Fruit fly (Drosophila melanogaster) whole organism, embryonic: ENCODE data around the gene rdhB.

Source experiments
- Bdp1 ChIP-seq: fragments of 200-800 bp; sonication (Bioruptor generic); optimal IDR thresholded peaks from 3 replicates; lab custom pipeline; 2016; ENCODE audit warnings: missing biosample characterization, missing genetic modification characterization
- CG11723 ChIP-seq: fragments of 200-800 bp; sonication (Bioruptor generic); optimal IDR thresholded peaks from 2 replicates; lab custom pipeline; 2017; ENCODE audit warnings: missing biosample characterization, mild to moderate bottlenecking, missing genetic modification characterization
- CG12219 ChIP-seq: fragments of 200-800 bp; sonication (Bioruptor generic); optimal IDR thresholded peaks from 3 replicates; lab custom pipeline; 2018; ENCODE audit warnings: missing biosample characterization, mild to moderate bottlenecking, missing genetic modification characterization
- CG12769 ChIP-seq: fragments of 200-800 bp; sonication (Bioruptor generic); optimal IDR thresholded peaks from 2 replicates; lab custom pipeline; 2019; ENCODE audit warnings: missing biosample characterization, mild to moderate bottlenecking, missing genetic modification characterization, moderate library complexity
- CG13296 ChIP-seq: fragments of 200-800 bp; sonication (Bioruptor generic); optimal IDR thresholded peaks from 3 replicates; lab custom pipeline; 2018; ENCODE audit warnings: missing biosample characterization, mild to moderate bottlenecking, missing genetic modification characterization
- CG13894 ChIP-seq: fragments of 200-800 bp; sonication (Bioruptor generic); optimal IDR thresholded peaks from 3 replicates; lab custom pipeline; 2018; ENCODE audit warnings: missing biosample characterization, mild to moderate bottlenecking, missing genetic modification characterization, moderate library complexity
- CG14710 ChIP-seq: fragments of 200-800 bp; sonication (Bioruptor generic); optimal IDR thresholded peaks from 3 replicates; lab custom pipeline; 2019; ENCODE audit warnings: missing biosample characterization, mild to moderate bottlenecking, missing genetic modification characterization, moderate library complexity
- CG3065 ChIP-seq: fragments of 200-800 bp; sonication (Bioruptor generic); optimal IDR thresholded peaks from 2 replicates; lab custom pipeline; 2016; ENCODE audit warnings: missing biosample characterization, missing genetic modification characterization
- CG3407 ChIP-seq: fragments of 200-800 bp; sonication (Bioruptor generic); optimal IDR thresholded peaks from 2 replicates; lab custom pipeline; 2018; ENCODE audit warnings: missing biosample characterization, mild to moderate bottlenecking, missing genetic modification characterization
- CG6272 ChIP-seq: fragments of 200-800 bp; sonication (Bioruptor generic); IDR thresholded peaks from 2 replicates; pipeline ENCODE4 v1.3.6; 2022; ENCODE audit warnings: missing biosample characterization, missing genetic modification characterization
- CG7928 ChIP-seq: fragments of 200-800 bp; sonication (Bioruptor generic); optimal IDR thresholded peaks from 2 replicates; lab custom pipeline; 2017; ENCODE audit warnings: missing biosample characterization, mild to moderate bottlenecking, missing genetic modification characterization
- CG8290 ChIP-seq, 3 experiments: fragments of 200-800 bp; sonication (Bioruptor generic); optimal IDR thresholded peaks; 2 replicates each; lab custom pipeline; 2016 to 2019; ENCODE audit warnings: missing biosample characterization in 3 of 3, missing genetic modification characterization in 3 of 3, mild to moderate bottlenecking in 2 of 3, moderate library complexity in 1 of 3
- CG8388 ChIP-seq: fragments of 200-800 bp; sonication (Bioruptor generic); optimal IDR thresholded peaks from 2 replicates; lab custom pipeline; 2019; ENCODE audit warnings: missing biosample characterization, mild to moderate bottlenecking, missing genetic modification characterization, moderate library complexity
- CG8924 ChIP-seq: fragments of 200-800 bp; optimal IDR thresholded peaks from 3 replicates; lab custom pipeline; 2019; ENCODE audit warnings: missing biosample characterization, mild to moderate bottlenecking, missing genetic modification characterization, moderate library complexity
- Chrac-16 ChIP-seq: fragments of 200-800 bp; sonication (Bioruptor generic); optimal IDR thresholded peaks from 3 replicates; lab custom pipeline; 2016; ENCODE audit warnings: missing biosample characterization, missing genetic modification characterization
- Dbx ChIP-seq: fragments of 200-800 bp; sonication (Bioruptor generic); IDR thresholded peaks from 3 replicates; pipeline ENCODE4 v1.3.6; 2022; ENCODE audit warnings: missing biosample characterization, missing genetic modification characterization
- Eip74EF ChIP-seq, 2 experiments: fragments of 200-800 bp in 1 of 2; fragments of >200 bp in 1 of 2; sonication (Bioruptor generic) in 1 of 2; optimal IDR thresholded peaks; 2 replicates each; lab custom pipeline; 2017 to 2019; ENCODE audit warnings: missing biosample characterization in 2 of 2, missing genetic modification characterization in 2 of 2, mild to moderate bottlenecking in 1 of 2, moderate library complexity in 1 of 2
- Fer3 ChIP-seq: fragments of 200-800 bp; sonication (Bioruptor generic); optimal IDR thresholded peaks from 2 replicates; lab custom pipeline; 2018; ENCODE audit warnings: missing biosample characterization, mild to moderate bottlenecking, missing genetic modification characterization, moderate library complexity
- Gug ChIP-seq: fragments of 200-800 bp; sonication (Bioruptor generic); IDR thresholded peaks from 4 replicates; pipeline ENCODE4 v1.3.6; 2022; ENCODE audit warnings: missing biosample characterization, missing genetic modification characterization
- Hmx ChIP-seq: fragments of 200-800 bp; sonication (Bioruptor generic); optimal IDR thresholded peaks from 2 replicates; lab custom pipeline; 2016; ENCODE audit warnings: missing biosample characterization, missing genetic modification characterization
- Hr3 ChIP-seq: fragments of 200-800 bp; sonication (Bioruptor generic); optimal IDR thresholded peaks from 3 replicates; lab custom pipeline; 2016; ENCODE audit warnings: missing biosample characterization, missing genetic modification characterization
- Mes4 ChIP-seq: fragments of 200-800 bp; sonication (Bioruptor generic); optimal IDR thresholded peaks from 2 replicates; lab custom pipeline; 2016; ENCODE audit warnings: missing biosample characterization, missing genetic modification characterization
- NC2α ChIP-seq: fragments of 200-800 bp; sonication (Bioruptor generic); optimal IDR thresholded peaks from 2 replicates; lab custom pipeline; 2016; ENCODE audit warnings: missing biosample characterization, missing genetic modification characterization
- Ravus ChIP-seq: fragments of 200-800 bp; sonication (Bioruptor generic); IDR thresholded peaks from 2 replicates; pipeline ENCODE4 v1.3.6; 2022; ENCODE audit warnings: missing biosample characterization, missing genetic modification characterization
- Ssrp ChIP-seq: fragments of 200-800 bp; sonication (Bioruptor generic); optimal IDR thresholded peaks from 2 replicates; lab custom pipeline; 2018; ENCODE audit warnings: missing biosample characterization, mild to moderate bottlenecking, missing genetic modification characterization, moderate library complexity
- aop ChIP-seq: fragments of 200-800 bp; sonication (Bioruptor generic); IDR thresholded peaks from 2 replicates; pipeline ENCODE4 v1.3.6; 2022; ENCODE audit warnings: missing biosample characterization, missing genetic modification characterization
- cad ChIP-seq: fragments of >200 bp; optimal IDR thresholded peaks from 2 replicates; lab custom pipeline; 2017; ENCODE audit warnings: missing biosample characterization, missing genetic modification characterization
- cato ChIP-seq: fragments of 200-800 bp; sonication (Bioruptor generic); optimal IDR thresholded peaks from 2 replicates; lab custom pipeline; 2016; ENCODE audit warnings: missing biosample characterization, missing genetic modification characterization, borderline replicate concordance
- emc ChIP-seq: fragments of 200-800 bp; sonication (Bioruptor generic); optimal IDR thresholded peaks from 2 replicates; lab custom pipeline; 2016; ENCODE audit warnings: missing biosample characterization, missing genetic modification characterization
- gcm2 ChIP-seq: fragments of 200-800 bp; sonication (Bioruptor generic); optimal IDR thresholded peaks from 2 replicates; lab custom pipeline; 2016; ENCODE audit warnings: missing biosample characterization, missing genetic modification characterization
- gt ChIP-seq: fragments of 200-800 bp; sonication (Bioruptor generic); IDR thresholded peaks from 2 replicates; pipeline ENCODE4 v1.3.6; 2022; ENCODE audit warnings: missing biosample characterization, missing genetic modification characterization
- hb ChIP-seq: fragments of 200-800 bp; sonication (Bioruptor generic); IDR thresholded peaks from 3 replicates; pipeline ENCODE4 v1.3.6; 2022; ENCODE audit warnings: missing biosample characterization, missing genetic modification characterization; ENCODE audit not compliant: partially characterized antibody
- hbn ChIP-seq: fragments of 200-800 bp; sonication (Bioruptor generic); IDR thresholded peaks from 2 replicates; pipeline ENCODE4 v1.3.6; 2022; ENCODE audit warnings: missing biosample characterization, missing genetic modification characterization; ENCODE audit not compliant: partially characterized antibody
- jumu ChIP-seq: fragments of 200-800 bp; sonication (Bioruptor generic); optimal IDR thresholded peaks from 3 replicates; lab custom pipeline; 2016; ENCODE audit warnings: missing biosample characterization, missing genetic modification characterization
- lab ChIP-seq: fragments of 200-800 bp; sonication (Bioruptor generic); optimal IDR thresholded peaks from 3 replicates; lab custom pipeline; 2017; ENCODE audit warnings: missing biosample characterization, missing genetic modification characterization, mild to moderate bottlenecking, moderate library complexity, missing genetic modification reagents
- lov ChIP-seq, 2 experiments: fragments of 200-800 bp in 1 of 2; fragments of >200 bp in 1 of 2; sonication (Bioruptor generic) in 1 of 2; IDR thresholded peaks in 1 of 2; optimal IDR thresholded peaks in 1 of 2; 2 replicates in 1 of 2; 3 replicates in 1 of 2; pipeline versions ENCODE4 v1.3.6 to Lab custom; 2017 to 2022; ENCODE audit warnings: missing biosample characterization in 1 of 2, missing genetic modification characterization in 1 of 2
- nau ChIP-seq: fragments of 200-800 bp; sonication (Bioruptor generic); optimal IDR thresholded peaks from 3 replicates; lab custom pipeline; 2017; ENCODE audit warnings: missing biosample characterization, mild to moderate bottlenecking, missing genetic modification characterization, missing genetic modification reagents
- nmo ChIP-seq: fragments of 200-800 bp; sonication (Bioruptor generic); optimal IDR thresholded peaks from 2 replicates; lab custom pipeline; 2018; ENCODE audit warnings: missing biosample characterization, mild to moderate bottlenecking, missing genetic modification characterization, moderate library complexity
- pb ChIP-seq: fragments of 200-800 bp; sonication (Bioruptor generic); optimal IDR thresholded peaks from 3 replicates; lab custom pipeline; 2016; ENCODE audit warnings: missing biosample characterization, missing genetic modification characterization
- seq ChIP-seq: fragments of 200-800 bp; sonication (Bioruptor generic); IDR thresholded peaks from 2 replicates; pipeline ENCODE4 v1.3.6; 2022; ENCODE audit warnings: missing biosample characterization, missing genetic modification characterization
- slbo ChIP-seq: fragments of 200-800 bp; sonication (Bioruptor generic); IDR thresholded peaks from 2 replicates; pipeline ENCODE4 v1.3.6; 2022; ENCODE audit warnings: missing biosample characterization, missing genetic modification characterization
- slou ChIP-seq: fragments of 200-800 bp; sonication (Bioruptor generic); optimal IDR thresholded peaks from 3 replicates; lab custom pipeline; 2016; ENCODE audit warnings: missing biosample characterization, missing genetic modification characterization
- slp2 ChIP-seq: fragments of 200-800 bp; sonication (Bioruptor generic); optimal IDR thresholded peaks from 2 replicates; lab custom pipeline; 2016; ENCODE audit warnings: missing biosample characterization, missing genetic modification characterization
- sob ChIP-seq: fragments of 200-800 bp; sonication (Bioruptor generic); IDR thresholded peaks from 2 replicates; pipeline ENCODE4 v1.3.6; 2022; ENCODE audit warnings: missing biosample characterization, missing genetic modification characterization
- sr ChIP-seq: fragments of 200-800 bp; sonication (Bioruptor generic); IDR thresholded peaks from 3 replicates; pipeline ENCODE4 v1.3.6; 2022; ENCODE audit warnings: missing biosample characterization, missing genetic modification characterization
- tx ChIP-seq: fragments of 200-800 bp; sonication (Bioruptor generic); optimal IDR thresholded peaks from 2 replicates; lab custom pipeline; 2016; ENCODE audit warnings: missing biosample characterization, missing genetic modification characterization
- usp ChIP-seq: fragments of >200 bp; optimal IDR thresholded peaks from 2 replicates; lab custom pipeline; 2017; ENCODE audit warnings: missing biosample characterization, missing genetic modification characterization

rdhB gene

dm6 chr3R:22356464-22357410 lies 5.2 kb downstream of the rdhB start, which contains the start of gene Sar1 (continued):
- TF ChIP-seq CG8924 (tag; lab: Kevin White, UChicago), result peak; percentile 22
- 0 out of 2 replicates have a peak, but pooled peaks have one; percentile 19 for TF ChIP-seq CG6272 (GFP tag; lab: Robert Waterston, UW)
- no peak for TF ChIP-seq usp (GFP tag; lab: Kevin White, UChicago)
- no peak for TF ChIP-seq Ssrp (tag; lab: Kevin White, UChicago)
- no peak for TF ChIP-seq gcm2
- TF ChIP-seq gt, result no peak
- TF ChIP-seq Chrac-16 (GFP tag; lab: Kevin White, UChicago), result no peak
- peak; percentile 11 for TF ChIP-seq lab (GFP tag; lab: Kevin White, UChicago)
- peak; percentile 26 for TF ChIP-seq Mes4 (GFP tag; lab: Kevin White, UChicago)
- peak; percentile 18 for TF ChIP-seq CG3065 (GFP tag; lab: Kevin White, UChicago)
- TF ChIP-seq slou (GFP tag; lab: Kevin White, UChicago), result no peak
- TF ChIP-seq Gug (GFP tag; lab: Robert Waterston, UW), result peak; percentile 42; the same call in 2 of the 4 replicates
- TF ChIP-seq slbo, result peak; percentile 67
- no peak for TF ChIP-seq cad (GFP tag; lab: Kevin White, UChicago)
- no peak for TF ChIP-seq CG3407 (GFP tag; lab: Kevin White, UChicago)
- no peak for TF ChIP-seq CG8388 (GFP tag; lab: Kevin White, UChicago)
- TF ChIP-seq nmo, result peak; percentile 84
- TF ChIP-seq Ravus (GFP tag; lab: Robert Waterston, UW), result no peak
- peak; percentile 55 for TF ChIP-seq CG12769 (tag; lab: Kevin White, UChicago)
- TF ChIP-seq lov (optimal IDR thresholded peaks at IDR 0.05; lab: Kevin White, UChicago), result no peak
- no peak for TF ChIP-seq lov (GFP tag; IDR thresholded peaks at IDR 0.05; lab: Robert Waterston, UW)
- TF ChIP-seq Bdp1 (GFP tag; lab: Kevin White, UChicago), result no peak
- peak; percentile 15 for TF ChIP-seq emc
- TF ChIP-seq cato, result no peak
- no peak for TF ChIP-seq sr (GFP tag; lab: Robert Waterston, UW)
- no peak for TF ChIP-seq pb (GFP tag; lab: Kevin White, UChicago)
- peak; percentile 84 for TF ChIP-seq CG14710
- TF ChIP-seq sob (GFP tag; lab: Robert Waterston, UW), result peak; percentile 57; the same call in 1 of the 2 replicates
- TF ChIP-seq Fer3, result no peak
- peak; percentile 3 for TF ChIP-seq slp2 (GFP tag; lab: Kevin White, UChicago)
- TF ChIP-seq tx (GFP tag; lab: Kevin White, UChicago), result peak; percentile 45
- TF ChIP-seq CG8290 (GFP tag; optimal IDR thresholded peaks at IDR 0.05; lab: Kevin White, UChicago), result peak; percentile 55
- TF ChIP-seq CG8290 (tag; optimal IDR thresholded peaks at IDR 0.05; lab: Kevin White, UChicago), result peak in 1 of 2 experiments; percentile 92
- peak; percentile 95 for TF ChIP-seq hbn (GFP tag; lab: Robert Waterston, UW)
- TF ChIP-seq CG13894 (tag; lab: Kevin White, UChicago), result no peak
- no peak for TF ChIP-seq CG13296 (GFP tag; lab: Kevin White, UChicago)
- TF ChIP-seq jumu (GFP tag; lab: Kevin White, UChicago), result peak; percentile 70
- TF ChIP-seq CG7928, result peak; percentile 97
- no peak for TF ChIP-seq nau (GFP tag; lab: Kevin White, UChicago)
- no peak for TF ChIP-seq NC2α
- peak; percentile 85 for TF ChIP-seq hb (GFP tag; lab: Robert Waterston, UW)
- peak in 1 of 2 experiments; percentile 83 for TF ChIP-seq Eip74EF (GFP tag; optimal IDR thresholded peaks at IDR 0.05; lab: Kevin White, UChicago)
- TF ChIP-seq seq (GFP tag; lab: Robert Waterston, UW), result no peak; the same call in 1 of the 2 replicates
- no peak for TF ChIP-seq CG11723 (GFP tag; lab: Kevin White, UChicago)
- no peak for TF ChIP-seq CG12219 (GFP tag; lab: Kevin White, UChicago)
- peak; percentile 71 for TF ChIP-seq aop (GFP tag; lab: Robert Waterston, UW)
- no peak for TF ChIP-seq Hmx (GFP tag; lab: Kevin White, UChicago)
- TF ChIP-seq Dbx (GFP tag; lab: Robert Waterston, UW), result peak; percentile 74; the same call in 2 of the 3 replicates
- TF ChIP-seq Hr3 (GFP tag; lab: Kevin White, UChicago), result peak; percentile 12
